Worm (Caenorhabditis elegans): ENCODE data around the gene nhr-159.

nhr-159 gene

ce11 chrV:3902458-3903157 is 24.5 kb upstream of the nhr-159 start, which contains the start of the genes str-229 and srh-190:
Gene str-229, minus strand, starts transcription at chrV:3902558.
Gene srh-190, plus strand, starts transcription at chrV:3903107.
- TF ChIP-seq tab-1 (GFP tag; IDR thresholded peaks at IDR 0.05), result no peak
- no peak for TF ChIP-seq ztf-23 (GFP tag; IDR thresholded peaks at IDR 0.05)
- no peak for TF ChIP-seq cog-1 (tag; optimal IDR thresholded peaks at IDR 0.05)
- TF ChIP-seq flt-1 (GFP tag; IDR thresholded peaks at IDR 0.05), result no peak
- TF ChIP-seq ztf-29 (GFP tag; IDR thresholded peaks at IDR 0.05), result no peak
- no peak for TF ChIP-seq med-1 (GFP tag; optimal IDR thresholded peaks at IDR 0.05; ENCODE audit: insufficient read depth)
- no peak for TF ChIP-seq klf-2 (GFP tag; conservative IDR thresholded peaks at IDR 0.05)
- TF ChIP-seq T22C8.4 (GFP tag; IDR thresholded peaks at IDR 0.05), result no peak
- TF ChIP-seq ref-1 (GFP tag; conservative IDR thresholded peaks at IDR 0.05), result no peak

DNA sequence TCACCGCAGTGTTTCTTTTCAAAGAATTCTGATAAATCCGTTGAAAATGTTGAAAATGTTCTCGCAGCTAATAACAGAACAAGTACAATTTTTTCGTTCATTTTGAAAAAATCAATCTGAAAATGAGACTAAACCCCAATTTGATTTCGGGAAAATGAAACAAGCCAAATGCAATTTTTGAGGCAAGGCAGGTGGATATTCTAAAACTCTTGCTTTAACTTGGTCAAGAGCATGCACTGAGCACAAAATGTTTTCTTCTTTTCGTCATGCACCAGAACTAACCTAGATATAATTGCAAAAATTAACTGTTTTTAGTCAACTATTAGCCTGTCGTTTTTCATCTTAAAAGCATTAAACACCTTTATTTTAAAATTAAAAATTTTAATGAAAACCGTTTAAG is 22.0 kb upstream of the nhr-159 start, which contains the start of gene irld-22:
irld-22 (minus strand) TSS at position 101 of the 400 bp plus-strand sequence.
- TF ChIP-seq flt-1 (GFP tag; IDR thresholded peaks at IDR 0.05), result no peak
- no peak for TF ChIP-seq klf-2 (GFP tag; conservative IDR thresholded peaks at IDR 0.05)
- TF ChIP-seq ztf-23 (GFP tag; IDR thresholded peaks at IDR 0.05), result no peak

DNA sequence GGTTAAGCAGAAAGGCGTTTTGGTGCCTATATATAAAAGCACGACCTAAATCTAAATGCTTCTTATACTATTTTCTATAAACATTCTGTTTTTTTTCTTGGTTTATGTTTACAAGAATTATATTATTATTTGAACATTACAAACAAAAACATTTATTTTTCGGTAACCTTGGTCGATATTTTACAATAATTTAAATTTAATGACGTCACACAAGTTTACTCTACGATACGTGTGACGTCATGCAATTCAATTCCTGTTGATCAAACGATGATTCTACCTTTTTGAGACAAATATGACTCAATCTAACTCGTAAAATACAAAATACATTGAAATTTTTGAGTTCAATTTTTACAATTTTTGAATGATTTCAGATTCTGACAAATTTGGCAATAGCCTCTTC is 17.9 kb upstream of the nhr-159 start:
- TF ChIP-seq ztf-23 (GFP tag; IDR thresholded peaks at IDR 0.05) (no peak), ref-1 (GFP tag; conservative IDR thresholded peaks at IDR 0.05) (no peak), cog-1 (tag; optimal IDR thresholded peaks at IDR 0.05) (no peak), med-1 (GFP tag; optimal IDR thresholded peaks at IDR 0.05; ENCODE audit: insufficient read depth) (no peak), klf-2 (GFP tag; conservative IDR thresholded peaks at IDR 0.05) (no peak), flt-1 (GFP tag; IDR thresholded peaks at IDR 0.05) (no peak), ztf-29 (GFP tag; IDR thresholded peaks at IDR 0.05) (no peak), tab-1 (GFP tag; IDR thresholded peaks at IDR 0.05) (no peak), T22C8.4 (GFP tag; IDR thresholded peaks at IDR 0.05) (no peak)

ce11 chrV:3894661-3895060 is 16.5 kb upstream of the nhr-159 start, which contains the start of gene sre-9:
Gene sre-9, plus strand, starts transcription at chrV:3894961.
- TF ChIP-seq T22C8.4 (GFP tag; IDR thresholded peaks at IDR 0.05) (no peak), ref-1 (GFP tag; conservative IDR thresholded peaks at IDR 0.05) (no peak), cog-1 (tag; optimal IDR thresholded peaks at IDR 0.05) (no peak), ztf-23 (GFP tag; IDR thresholded peaks at IDR 0.05) (no peak), ztf-29 (GFP tag; IDR thresholded peaks at IDR 0.05) (no peak), klf-2 (GFP tag; conservative IDR thresholded peaks at IDR 0.05) (no peak), flt-1 (GFP tag; IDR thresholded peaks at IDR 0.05) (no peak), tab-1 (GFP tag; IDR thresholded peaks at IDR 0.05) (no peak), med-1 (GFP tag; optimal IDR thresholded peaks at IDR 0.05; ENCODE audit: insufficient read depth) (no peak)

- no peak for TF ChIP-seq ztf-29 (GFP tag; IDR thresholded peaks at IDR 0.05)
- no peak for TF ChIP-seq ztf-23 (GFP tag; IDR thresholded peaks at IDR 0.05)
- TF ChIP-seq klf-2 (GFP tag; conservative IDR thresholded peaks at IDR 0.05), result no peak
- TF ChIP-seq med-1 (GFP tag; optimal IDR thresholded peaks at IDR 0.05; ENCODE audit: insufficient read depth), result no peak
- no peak for TF ChIP-seq flt-1 (GFP tag; IDR thresholded peaks at IDR 0.05)
- no peak for TF ChIP-seq cog-1 (tag; optimal IDR thresholded peaks at IDR 0.05)
- TF ChIP-seq tab-1 (GFP tag; IDR thresholded peaks at IDR 0.05), result no peak
These were observed 14.3 kb upstream of the nhr-159 start, which contains the start of gene C17E7.4 for ce11 chrV:3892361-3892904. Gene C17E7.4, plus strand, starts transcription at chrV:3892854.

ce11 chrV:3891919-3892318 is 13.8 kb upstream of the nhr-159 start, which contains the start of gene C17E7.12:
Gene C17E7.12, minus strand, starts transcription at chrV:3892019.
- TF ChIP-seq ztf-23 (GFP tag; IDR thresholded peaks at IDR 0.05) (no peak), ztf-29 (GFP tag; IDR thresholded peaks at IDR 0.05) (no peak), med-1 (GFP tag; optimal IDR thresholded peaks at IDR 0.05; ENCODE audit: insufficient read depth) (no peak), tab-1 (GFP tag; IDR thresholded peaks at IDR 0.05) (no peak), cog-1 (tag; optimal IDR thresholded peaks at IDR 0.05) (no peak), T22C8.4 (GFP tag; IDR thresholded peaks at IDR 0.05) (no peak), klf-2 (GFP tag; conservative IDR thresholded peaks at IDR 0.05) (no peak), ref-1 (GFP tag; conservative IDR thresholded peaks at IDR 0.05) (no peak), flt-1 (GFP tag; IDR thresholded peaks at IDR 0.05) (no peak)

ce11 chrV:3890761-3891160 is 12.6 kb upstream of the nhr-159 start, which contains the start of gene C17E7.9:
Gene C17E7.9, minus strand, starts transcription at chrV:3890861.
- TF ChIP-seq cog-1 (tag; optimal IDR thresholded peaks at IDR 0.05), result no peak
- no peak for TF ChIP-seq ref-1 (GFP tag; conservative IDR thresholded peaks at IDR 0.05)
- TF ChIP-seq T22C8.4 (GFP tag; IDR thresholded peaks at IDR 0.05), result no peak
- TF ChIP-seq tab-1 (GFP tag; IDR thresholded peaks at IDR 0.05), result no peak
- TF ChIP-seq ztf-29 (GFP tag; IDR thresholded peaks at IDR 0.05), result no peak
- no peak for TF ChIP-seq klf-2 (GFP tag; conservative IDR thresholded peaks at IDR 0.05)
- TF ChIP-seq flt-1 (GFP tag; IDR thresholded peaks at IDR 0.05), result no peak
- no peak for TF ChIP-seq ztf-23 (GFP tag; IDR thresholded peaks at IDR 0.05)
- TF ChIP-seq med-1 (GFP tag; optimal IDR thresholded peaks at IDR 0.05; ENCODE audit: insufficient read depth), result no peak

- no peak for TF ChIP-seq ztf-23 (GFP tag; IDR thresholded peaks at IDR 0.05)
- no peak for TF ChIP-seq med-1 (GFP tag; optimal IDR thresholded peaks at IDR 0.05; ENCODE audit: insufficient read depth)
- no peak for TF ChIP-seq ztf-29 (GFP tag; IDR thresholded peaks at IDR 0.05)
- no peak for TF ChIP-seq tab-1 (GFP tag; IDR thresholded peaks at IDR 0.05)
- no peak for TF ChIP-seq cog-1 (tag; optimal IDR thresholded peaks at IDR 0.05)
- no peak for TF ChIP-seq klf-2 (GFP tag; conservative IDR thresholded peaks at IDR 0.05)
- no peak for TF ChIP-seq T22C8.4 (GFP tag; IDR thresholded peaks at IDR 0.05)
- TF ChIP-seq flt-1 (GFP tag; IDR thresholded peaks at IDR 0.05), result no peak
- no peak for TF ChIP-seq ref-1 (GFP tag; conservative IDR thresholded peaks at IDR 0.05)
These were observed 11.0 kb upstream of the nhr-159 start, which contains the start of gene C17E7.13 for ce11 chrV:3889113-3889512. Gene C17E7.13, minus strand, starts transcription at chrV:3889288.

ce11 chrV:3886104-3886503 is 8.0 kb upstream of the nhr-159 start, which contains the start of gene nhr-124:
Gene nhr-124, minus strand, starts transcription at chrV:3886204.
- TF ChIP-seq med-1 (GFP tag; optimal IDR thresholded peaks at IDR 0.05; ENCODE audit: insufficient read depth) (no peak), ztf-23 (GFP tag; IDR thresholded peaks at IDR 0.05) (no peak), T22C8.4 (GFP tag; IDR thresholded peaks at IDR 0.05) (no peak), ref-1 (GFP tag; conservative IDR thresholded peaks at IDR 0.05) (no peak), cog-1 (tag; optimal IDR thresholded peaks at IDR 0.05) (no peak), tab-1 (GFP tag; IDR thresholded peaks at IDR 0.05) (no peak)

All from whole organism, midembryonic.